Fruit fly (Drosophila melanogaster) whole organism, embryonic: ENCODE results near the gene CG5697.

Source experiments
- Aef1 ChIP-seq: fragments of 200-800 bp; sonication (Bioruptor generic); IDR thresholded peaks from 3 replicates; pipeline ENCODE4 v1.3.6; 2022; ENCODE audit warnings: missing biosample characterization, missing genetic modification characterization
- BEAF-32 ChIP-seq: fragments of 200-800 bp; sonication (Bioruptor generic); optimal IDR thresholded peaks from 3 replicates; lab custom pipeline; 2017; ENCODE audit warnings: missing biosample characterization, missing genetic modification characterization, mild to moderate bottlenecking, moderate library complexity, missing genetic modification reagents
- CG10147 ChIP-seq: fragments of 200-800 bp; sonication (Bioruptor generic); optimal IDR thresholded peaks from 2 replicates; lab custom pipeline; 2019; ENCODE audit warnings: missing biosample characterization, mild to moderate bottlenecking, missing genetic modification characterization, moderate library complexity
- CG10321 ChIP-seq: fragments of 200-800 bp; sonication (Bioruptor generic); IDR thresholded peaks from 2 replicates; pipeline ENCODE4 v1.3.6; 2022; ENCODE audit warnings: missing biosample characterization, missing genetic modification characterization
- CG10462 ChIP-seq: fragments of 200-800 bp; sonication (Bioruptor generic); optimal IDR thresholded peaks from 2 replicates; lab custom pipeline; 2016; ENCODE audit warnings: missing biosample characterization, missing genetic modification characterization
- CG12104 ChIP-seq: fragments of 200-800 bp; sonication (Bioruptor generic); optimal IDR thresholded peaks from 3 replicates; lab custom pipeline; 2016; ENCODE audit warnings: missing biosample characterization, missing genetic modification characterization
- CG12219 ChIP-seq: fragments of 200-800 bp; sonication (Bioruptor generic); optimal IDR thresholded peaks from 3 replicates; lab custom pipeline; 2018; ENCODE audit warnings: missing biosample characterization, mild to moderate bottlenecking, missing genetic modification characterization
- CG12391 ChIP-seq: fragments of 200-800 bp; sonication (Bioruptor generic); optimal IDR thresholded peaks from 3 replicates; lab custom pipeline; 2018; ENCODE audit warnings: missing biosample characterization, mild to moderate bottlenecking, missing genetic modification characterization, moderate library complexity
- CG14014 ChIP-seq: fragments of 200-800 bp; sonication (Bioruptor generic); IDR thresholded peaks from 2 replicates; pipeline ENCODE4 v1.3.6; 2022; ENCODE audit warnings: missing biosample characterization, missing genetic modification characterization
- CG30403 ChIP-seq: fragments of 200-800 bp; sonication (Bioruptor generic); optimal IDR thresholded peaks from 3 replicates; lab custom pipeline; 2016; ENCODE audit warnings: missing biosample characterization, missing genetic modification characterization
- CG34376 ChIP-seq: fragments of 200-800 bp; sonication (Bioruptor generic); optimal IDR thresholded peaks from 2 replicates; lab custom pipeline; 2018; ENCODE audit warnings: missing biosample characterization, mild to moderate bottlenecking, missing genetic modification characterization
- CG3995 ChIP-seq: fragments of 200-800 bp; sonication (Bioruptor generic); optimal IDR thresholded peaks from 3 replicates; lab custom pipeline; 2016; ENCODE audit warnings: missing biosample characterization, missing genetic modification characterization
- CG4328 ChIP-seq: fragments of 200-800 bp; sonication (Bioruptor generic); optimal IDR thresholded peaks from 3 replicates; lab custom pipeline; 2017; ENCODE audit warnings: missing biosample characterization, missing genetic modification reagents, missing genetic modification characterization
- CG6272 ChIP-seq: fragments of 200-800 bp; sonication (Bioruptor generic); IDR thresholded peaks from 2 replicates; pipeline ENCODE4 v1.3.6; 2022; ENCODE audit warnings: missing biosample characterization, missing genetic modification characterization
- CG6654 ChIP-seq: fragments of 200-800 bp; sonication (Bioruptor generic); optimal IDR thresholded peaks from 2 replicates; lab custom pipeline; 2017; ENCODE audit warnings: missing biosample characterization, mild to moderate bottlenecking, missing genetic modification characterization
- CG6683 ChIP-seq: fragments of 200-800 bp; sonication (Bioruptor generic); optimal IDR thresholded peaks from 2 replicates; lab custom pipeline; 2017; ENCODE audit warnings: missing biosample characterization, mild to moderate bottlenecking, missing genetic modification characterization, missing genetic modification reagents
- CG7271 ChIP-seq: fragments of 200-800 bp; sonication (Bioruptor generic); optimal IDR thresholded peaks from 2 replicates; lab custom pipeline; 2018; ENCODE audit warnings: missing biosample characterization, mild to moderate bottlenecking, missing genetic modification characterization, moderate library complexity
- CG7357 ChIP-seq: fragments of 200-800 bp; sonication (Bioruptor generic); IDR thresholded peaks from 3 replicates; pipeline ENCODE4 v1.3.6; 2022; ENCODE audit warnings: missing biosample characterization, missing genetic modification characterization
- CG8281 ChIP-seq: fragments of 200-800 bp; sonication (Bioruptor generic); optimal IDR thresholded peaks from 2 replicates; lab custom pipeline; 2018; ENCODE audit warnings: missing biosample characterization, mild to moderate bottlenecking, missing genetic modification characterization, moderate library complexity
- CG8944 ChIP-seq: fragments of 200-800 bp; sonication (Bioruptor generic); optimal IDR thresholded peaks from 3 replicates; lab custom pipeline; 2016; ENCODE audit warnings: missing biosample characterization, missing genetic modification characterization
- Dip2 ChIP-seq: fragments of 200-800 bp; sonication (Bioruptor generic); IDR thresholded peaks from 2 replicates; pipeline ENCODE4 v1.3.6; 2022; ENCODE audit warnings: missing biosample characterization, missing genetic modification characterization
- Elba2 ChIP-seq: fragments of 200-800 bp; sonication (Bioruptor generic); optimal IDR thresholded peaks from 3 replicates; lab custom pipeline; 2016; ENCODE audit warnings: missing biosample characterization, missing genetic modification characterization
- Fer2 ChIP-seq: fragments of 200-800 bp; sonication (Bioruptor generic); optimal IDR thresholded peaks from 2 replicates; lab custom pipeline; 2018; ENCODE audit warnings: missing biosample characterization, mild to moderate bottlenecking, missing genetic modification characterization, moderate library complexity
- HHEX ChIP-seq: fragments of 200-800 bp; sonication (Bioruptor generic); optimal IDR thresholded peaks from 3 replicates; lab custom pipeline; 2017; ENCODE audit warnings: missing biosample characterization, mild to moderate bottlenecking, missing genetic modification characterization, missing genetic modification reagents
- Hmr ChIP-seq: fragments of 200-800 bp; sonication (Bioruptor generic); optimal IDR thresholded peaks from 3 replicates; lab custom pipeline; 2017; ENCODE audit warnings: mild to moderate bottlenecking, missing biosample characterization, missing genetic modification reagents, missing genetic modification characterization
- Lpt ChIP-seq: fragments of >200 bp; optimal IDR thresholded peaks from 2 replicates; lab custom pipeline; 2018; ENCODE audit warnings: missing biosample characterization, missing genetic modification characterization
- Myb ChIP-seq: fragments of 200-800 bp; sonication (Bioruptor generic); optimal IDR thresholded peaks from 2 replicates; lab custom pipeline; 2016; ENCODE audit warnings: missing biosample characterization, missing genetic modification characterization
- PHDP ChIP-seq: fragments of 200-800 bp; sonication (Bioruptor generic); optimal IDR thresholded peaks from 3 replicates; lab custom pipeline; 2018; ENCODE audit warnings: missing biosample characterization, mild to moderate bottlenecking, missing genetic modification characterization, moderate library complexity
- Poxn ChIP-seq: fragments of 200-800 bp; sonication (Bioruptor generic); IDR thresholded peaks from 2 replicates; pipeline ENCODE4 v1.3.6; 2022; ENCODE audit warnings: missing biosample characterization, missing genetic modification characterization
- Spps ChIP-seq: fragments of 200-800 bp; sonication (Bioruptor generic); optimal IDR thresholded peaks from 2 replicates; lab custom pipeline; 2018; ENCODE audit warnings: missing biosample characterization, mild to moderate bottlenecking, missing genetic modification characterization
- Sry-δ ChIP-seq: fragments of 200-800 bp; sonication (Bioruptor generic); optimal IDR thresholded peaks from 2 replicates; lab custom pipeline; 2016; ENCODE audit warnings: missing biosample characterization, missing genetic modification characterization
- Xrp1 ChIP-seq: fragments of 200-800 bp; sonication (Bioruptor generic); IDR thresholded peaks from 2 replicates; pipeline ENCODE4 v1.3.6; 2022; ENCODE audit warnings: missing biosample characterization, missing genetic modification characterization
- abd-A ChIP-seq: fragments of 200-800 bp; sonication (Bioruptor generic); optimal IDR thresholded peaks from 3 replicates; lab custom pipeline; 2019; ENCODE audit warnings: missing biosample characterization, mild to moderate bottlenecking, missing genetic modification characterization, moderate library complexity
- ato ChIP-seq: fragments of 200-800 bp; sonication (Bioruptor generic); IDR thresholded peaks from 2 replicates; pipeline ENCODE4 v1.3.6; 2022; ENCODE audit warnings: missing biosample characterization, missing genetic modification characterization; ENCODE audit not compliant: partially characterized antibody
- bab2 ChIP-seq: fragments of 200-800 bp; sonication (Bioruptor generic); optimal IDR thresholded peaks from 2 replicates; lab custom pipeline; 2016; ENCODE audit warnings: missing biosample characterization, missing genetic modification characterization
- bowl ChIP-seq: fragments of 200-800 bp; sonication (Bioruptor generic); IDR thresholded peaks from 2 replicates; pipeline ENCODE4 v1.3.6; 2022; ENCODE audit warnings: missing biosample characterization, missing genetic modification characterization
- btn ChIP-seq: fragments of 200-800 bp; sonication (Bioruptor generic); optimal IDR thresholded peaks from 2 replicates; lab custom pipeline; 2016; ENCODE audit warnings: missing biosample characterization, missing genetic modification characterization
- cad ChIP-seq: fragments of >200 bp; optimal IDR thresholded peaks from 2 replicates; lab custom pipeline; 2017; ENCODE audit warnings: missing biosample characterization, missing genetic modification characterization
- cato ChIP-seq: fragments of 200-800 bp; sonication (Bioruptor generic); optimal IDR thresholded peaks from 2 replicates; lab custom pipeline; 2016; ENCODE audit warnings: missing biosample characterization, missing genetic modification characterization, borderline replicate concordance
- dimm ChIP-seq: fragments of 200-800 bp; sonication (Bioruptor generic); IDR thresholded peaks from 2 replicates; pipeline ENCODE4 v1.3.6; 2022; ENCODE audit warnings: missing biosample characterization, missing genetic modification characterization
- dmrt99B ChIP-seq: fragments of 200-800 bp; sonication (Bioruptor generic); optimal IDR thresholded peaks from 2 replicates; lab custom pipeline; 2018; ENCODE audit warnings: missing biosample characterization, mild to moderate bottlenecking, missing genetic modification characterization, moderate library complexity
- fd64A ChIP-seq: fragments of 200-800 bp; sonication (Bioruptor generic); optimal IDR thresholded peaks from 3 replicates; lab custom pipeline; 2018; ENCODE audit warnings: missing biosample characterization, mild to moderate bottlenecking, missing genetic modification characterization
- fru ChIP-seq: fragments of >200 bp; optimal IDR thresholded peaks from 2 replicates; lab custom pipeline; 2017
- lola ChIP-seq, 3 experiments: fragments of >200 bp in 2 of 3; fragments of 200-800 bp in 1 of 3; sonication (Bioruptor generic) in 1 of 3; optimal IDR thresholded peaks; 2 replicates each; lab custom pipeline; 2017 to 2019; ENCODE audit warnings: missing biosample characterization in 3 of 3, missing genetic modification characterization in 3 of 3, mild to moderate bottlenecking in 1 of 3, moderate library complexity in 1 of 3
- phol ChIP-seq: fragments of 200-800 bp; sonication (Bioruptor generic); optimal IDR thresholded peaks from 3 replicates; lab custom pipeline; 2018; ENCODE audit warnings: missing biosample characterization, mild to moderate bottlenecking, missing genetic modification characterization, moderate library complexity
- seq ChIP-seq: fragments of 200-800 bp; sonication (Bioruptor generic); IDR thresholded peaks from 2 replicates; pipeline ENCODE4 v1.3.6; 2022; ENCODE audit warnings: missing biosample characterization, missing genetic modification characterization
- sug ChIP-seq: fragments of 200-800 bp; optimal IDR thresholded peaks from 2 replicates; lab custom pipeline; 2019; ENCODE audit warnings: missing biosample characterization, mild to moderate bottlenecking, missing genetic modification characterization, moderate library complexity
- ttk ChIP-seq: fragments of 200-800 bp; sonication (Bioruptor generic); IDR thresholded peaks from 2 replicates; pipeline ENCODE4 v2.1.2; 2022; ENCODE audit warnings: missing biosample characterization, missing genetic modification characterization
- wdn ChIP-seq: fragments of 200-800 bp; sonication (Bioruptor generic); IDR thresholded peaks from 2 replicates; pipeline ENCODE4 v1.3.6; 2022; ENCODE audit warnings: missing biosample characterization, missing genetic modification characterization
- wor ChIP-seq: fragments of 200-800 bp; sonication (Bioruptor generic); IDR thresholded peaks from 2 replicates; pipeline ENCODE4 v1.3.6; 2022; ENCODE audit warnings: missing biosample characterization, missing genetic modification characterization
- zen ChIP-seq: fragments of 200-800 bp; sonication (Bioruptor generic); optimal IDR thresholded peaks from 3 replicates; lab custom pipeline; 2018; ENCODE audit warnings: missing biosample characterization, mild to moderate bottlenecking, missing genetic modification characterization, moderate library complexity

Gene CG5697

DNA sequence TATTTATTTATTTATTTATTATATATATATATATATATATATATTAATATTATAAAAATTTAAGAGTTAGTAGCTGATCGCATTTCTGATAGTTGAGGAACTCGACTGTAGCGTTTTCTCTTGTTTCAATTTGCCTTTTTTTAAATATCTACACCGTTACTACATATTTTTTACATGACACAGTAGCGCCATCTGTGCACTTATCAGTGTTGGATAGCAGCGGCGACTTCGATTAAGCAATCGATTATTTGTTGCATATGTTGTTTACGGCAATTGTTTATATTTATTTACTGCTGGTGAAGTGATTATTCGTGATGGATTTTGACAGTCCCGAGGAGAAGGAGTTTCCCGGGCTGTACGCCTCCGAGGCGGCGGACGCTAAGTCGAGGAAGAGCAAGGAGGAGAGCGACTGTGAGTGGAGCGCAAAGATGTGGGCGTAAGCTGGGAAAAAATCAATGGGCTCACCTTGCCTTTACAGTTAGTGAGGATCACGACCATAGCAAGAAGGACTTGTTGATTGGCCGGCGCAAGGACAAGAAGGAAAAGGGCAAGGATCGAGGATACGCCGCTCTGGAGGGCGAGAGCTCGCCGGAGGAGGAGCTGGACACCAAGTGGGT is 1.8 kb downstream of the CG5697 start, which contains the start of gene Rlip (continued):
- TF ChIP-seq CG6272 (GFP tag; lab: Robert Waterston, UW): no peak; the same call in 1 of the 2 replicates
- TF ChIP-seq Aef1 (GFP tag; lab: Robert Waterston, UW): peak; percentile 38
- TF ChIP-seq CG12391 (tag; lab: Kevin White, UChicago): no peak
- peak; percentile 60 for TF ChIP-seq CG8944 (GFP tag; lab: Kevin White, UChicago)
- no peak for TF ChIP-seq CG8281 (tag; lab: Kevin White, UChicago)
- peak; percentile 40; the same call in 1 of the 2 replicates for TF ChIP-seq Xrp1 (GFP tag; lab: Robert Waterston, UW)
- TF ChIP-seq CG6683 (GFP tag; lab: Kevin White, UChicago): no peak
- TF ChIP-seq dimm (GFP tag; lab: Robert Waterston, UW): no peak
- peak; percentile 60 for TF ChIP-seq zen (tag; lab: Kevin White, UChicago)
- TF ChIP-seq HHEX: peak; percentile 38
- TF ChIP-seq CG34376 (GFP tag; lab: Kevin White, UChicago): no peak
- TF ChIP-seq cad (GFP tag; lab: Kevin White, UChicago): no peak
- TF ChIP-seq bowl (GFP tag; lab: Robert Waterston, UW): no peak
- no peak; the same call in 1 of the 2 replicates for TF ChIP-seq ttk (GFP tag; lab: Robert Waterston, UW)
- TF ChIP-seq Fer2: no peak
- TF ChIP-seq Elba2 (GFP tag; lab: Kevin White, UChicago): no peak
- peak; percentile 55 for TF ChIP-seq Hmr (GFP tag; lab: Kevin White, UChicago)
- no peak for TF ChIP-seq seq (GFP tag; lab: Robert Waterston, UW)
- TF ChIP-seq CG7357 (GFP tag; lab: Robert Waterston, UW): no peak
- no peak for TF ChIP-seq CG10462 (GFP tag; lab: Kevin White, UChicago)
- no peak for TF ChIP-seq CG10147 (GFP tag; lab: Kevin White, UChicago)
- no peak for TF ChIP-seq Spps (tag; lab: Kevin White, UChicago)
- peak; percentile 96 for TF ChIP-seq Myb (GFP tag; lab: Kevin White, UChicago)
- peak; percentile 62 for TF ChIP-seq Sry-δ (GFP tag; lab: Kevin White, UChicago)
- no peak for TF ChIP-seq CG4328 (GFP tag; lab: Kevin White, UChicago)
- peak; percentile 45 for TF ChIP-seq bab2 (GFP tag; lab: Kevin White, UChicago)
- TF ChIP-seq Lpt (GFP tag; lab: Kevin White, UChicago): no peak
- no peak for TF ChIP-seq CG12104 (GFP tag; lab: Kevin White, UChicago)
- no peak for TF ChIP-seq CG7271 (tag; lab: Kevin White, UChicago)
- peak; percentile 46 for TF ChIP-seq CG30403
- no peak for TF ChIP-seq Dip2
- TF ChIP-seq BEAF-32 (GFP tag; lab: Kevin White, UChicago): peak; percentile 46
- no peak for TF ChIP-seq lola (GFP tag; optimal IDR thresholded peaks at IDR 0.05; lab: Kevin White, UChicago)
- TF ChIP-seq CG12219 (GFP tag; lab: Kevin White, UChicago): no peak
- TF ChIP-seq cato (GFP tag; lab: Kevin White, UChicago): no peak
- no peak for TF ChIP-seq fru
- 0 out of 2 replicates have a peak, but pooled peaks have one; percentile 17 for TF ChIP-seq CG14014
- TF ChIP-seq Poxn (GFP tag; lab: Robert Waterston, UW): no peak
- TF ChIP-seq CG6654 (GFP tag; lab: Kevin White, UChicago): no peak
- TF ChIP-seq CG3995 (GFP tag; lab: Kevin White, UChicago): peak; percentile 22
- no peak for TF ChIP-seq PHDP
- no peak for TF ChIP-seq fd64A
- TF ChIP-seq abd-A (tag; lab: Kevin White, UChicago): no peak
- TF ChIP-seq CG10321 (GFP tag; lab: Robert Waterston, UW): no peak
- peak; percentile 20 for TF ChIP-seq btn
- peak; percentile 56 for TF ChIP-seq sug (tag; lab: Kevin White, UChicago)
- peak; percentile 12 for TF ChIP-seq dmrt99B (tag; lab: Kevin White, UChicago)
- TF ChIP-seq phol: no peak
- TF ChIP-seq wor: no peak
- TF ChIP-seq wdn (GFP tag; lab: Robert Waterston, UW): peak; percentile 35; the same call in 1 of the 2 replicates
- TF ChIP-seq ato: peak; percentile 58; the same call in 1 of the 2 replicates
